Worm (Caenorhabditis elegans): ENCODE results near the gene T10C6.7.
"Not testable (repeated sequence)": the region's sequence is repeated elsewhere in the genome, so short reads cannot be mapped to it uniquely, and the experiment has no call there.

ce11 chrV:16041925-16042742 is 10.6 kb upstream of the T10C6.7 start, which contains the start of the genes his-2 and his-1:
- not testable (repeated sequence) for TF ChIP-seq hnd-1, tra-4 (tag; optimal IDR thresholded peaks at IDR 0.05)
